Worm (Caenorhabditis elegans) whole organism, L4/young adult: ENCODE measurements around the gene srt-3.
"Not testable (repeated sequence)": the region's sequence is repeated elsewhere in the genome, so short reads cannot be mapped to it uniquely, and the experiment has no call there.

ENCODE experiments used
- W03F9.2 ChIP-seq: fragments of 150-350 bp; optimal IDR thresholded peaks from 2 replicates; lab custom pipeline; 2014; ENCODE audit warnings: missing biosample characterization, missing genetic modification characterization
- dao-5 ChIP-seq: sonication (generic microtip); optimal IDR thresholded peaks from 2 replicates; lab custom pipeline; 2016; ENCODE audit warnings: missing genotype, missing genetic modification characterization, moderate library complexity, missing compliant biosample characterization
- him-1 ChIP-seq: sonication (generic microtip); optimal IDR thresholded peaks from 2 replicates; lab custom pipeline; 2016; ENCODE audit warnings: missing genotype, missing genetic modification reagents, missing genetic modification characterization, missing compliant biosample characterization

The srt-3 gene

DNA sequence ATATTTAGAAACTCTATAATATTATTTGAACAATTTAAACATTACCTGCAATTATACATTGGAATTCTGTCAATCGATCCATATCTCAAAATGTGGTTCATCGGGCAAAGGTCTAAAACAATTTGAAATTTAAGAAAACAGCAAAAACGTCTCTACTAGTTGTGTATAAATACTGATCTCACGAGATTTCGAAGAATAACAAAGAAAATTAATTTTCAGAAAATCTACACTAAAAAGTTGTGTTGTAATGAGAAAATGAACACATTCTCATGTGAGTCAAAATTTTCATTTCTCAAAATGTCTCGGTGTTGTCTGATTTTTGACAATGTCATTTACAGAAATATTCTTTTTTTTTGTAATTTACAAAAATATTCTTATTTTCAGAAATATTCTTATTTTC lies 8.2 kb upstream of the srt-3 start, which contains the start of gene srt-36:
TSS of gene srt-36 (minus strand) at position 101 of the 400 bp plus-strand sequence.
- not testable (repeated sequence) for TF ChIP-seq dao-5, him-1, W03F9.2 (tag; lab: Kevin White, UChicago)

ce11 chrV:4264516-4264915 lies 4.5 kb upstream of the srt-3 start, which contains the start of gene srt-35:
TSS of gene srt-35 (minus strand) at chrV:4264616.
- TF ChIP-seq dao-5 (tag; lab: Kevin White, UChicago) (no peak), him-1 (tag; lab: Kevin White, UChicago) (no peak), W03F9.2 (tag; lab: Kevin White, UChicago) (no peak)

DNA sequence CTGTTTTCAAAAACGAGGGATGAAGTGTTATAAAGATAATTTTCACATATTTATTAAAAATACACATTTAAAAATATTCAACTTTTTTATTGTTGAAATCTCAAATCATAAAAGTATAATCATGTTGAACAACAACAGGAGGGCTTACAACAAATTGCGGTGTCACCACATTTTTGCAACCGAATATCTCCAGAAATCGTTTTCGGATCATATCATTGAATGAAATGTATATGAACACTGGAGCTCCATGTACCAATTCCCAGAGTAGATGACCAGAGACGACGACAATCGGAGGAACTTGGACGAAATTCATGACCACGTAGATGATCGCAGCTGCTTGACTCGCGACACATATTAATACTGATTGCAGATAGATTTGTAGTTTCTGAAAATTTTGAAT lies 1.4 kb upstream of the srt-3 start:
- TF ChIP-seq dao-5 (tag; lab: Kevin White, UChicago) (no peak), him-1 (tag; lab: Kevin White, UChicago) (no peak), W03F9.2 (tag; lab: Kevin White, UChicago) (no peak)

DNA sequence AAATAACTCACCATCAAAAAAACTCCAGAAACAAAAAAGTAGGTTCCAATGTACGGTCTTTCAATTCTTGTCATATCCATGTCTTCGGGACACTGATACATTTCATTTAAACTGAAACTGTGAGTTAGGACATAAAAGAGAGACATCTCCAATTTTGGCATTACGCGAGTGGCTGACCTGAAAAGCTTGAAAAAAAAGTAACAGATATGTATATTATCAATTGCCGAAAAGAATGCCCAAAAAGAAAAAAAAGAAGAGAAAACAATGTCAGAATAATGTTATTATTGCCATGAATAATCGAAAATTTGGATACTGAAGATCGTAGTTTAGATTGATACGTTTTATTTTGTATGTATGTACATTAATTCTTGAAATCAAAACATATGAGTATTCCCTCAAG lies 3.5 kb downstream of the srt-3 start, which contains the start of gene srt-14:
TSS of gene srt-14 (minus strand) at position 101 of the 400 bp plus-strand sequence.
- TF ChIP-seq W03F9.2 (tag; lab: Kevin White, UChicago) (no peak), him-1 (tag; lab: Kevin White, UChicago) (no peak), dao-5 (tag; lab: Kevin White, UChicago) (no peak)

ce11 chrV:4250047-4250446 lies 9.9 kb downstream of the srt-3 start, which contains the start of gene srt-13:
TSS of gene srt-13 (minus strand) at chrV:4250147.
- TF ChIP-seq dao-5 (tag; lab: Kevin White, UChicago) = no peak
- TF ChIP-seq him-1 (tag; lab: Kevin White, UChicago) = no peak
- TF ChIP-seq W03F9.2 (tag; lab: Kevin White, UChicago) = no peak

- TF ChIP-seq him-1 (tag; lab: Kevin White, UChicago) (no peak), W03F9.2 (tag; lab: Kevin White, UChicago) (no peak), dao-5 (tag; lab: Kevin White, UChicago) (no peak)
Observed at ce11 chrV:4248359-4248758, 11.6 kb downstream of the srt-3 start.

DNA sequence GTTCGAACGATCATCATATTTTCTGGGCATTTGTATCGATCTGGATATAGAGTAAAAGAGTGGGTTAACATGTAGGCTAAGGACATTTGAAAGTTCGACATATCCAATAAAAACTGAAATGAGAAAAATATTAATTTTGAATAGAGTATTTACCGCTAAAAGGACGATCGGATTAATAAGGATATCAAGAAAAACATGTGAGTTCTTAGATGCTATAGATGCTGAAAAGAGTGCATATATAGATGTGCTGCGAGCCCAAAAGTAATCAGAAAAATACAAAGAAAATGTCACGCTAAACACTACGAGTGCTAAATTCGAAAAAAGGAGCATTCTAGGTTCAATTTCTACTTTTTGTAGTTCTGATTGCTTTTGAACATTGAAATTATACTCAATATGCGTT lies 17.6 kb downstream of the srt-3 start, which contains the start of gene srt-12:
TSS of gene srt-12 (minus strand) at position 101 of the 400 bp plus-strand sequence.
- TF ChIP-seq dao-5 (tag; lab: Kevin White, UChicago) (no peak), W03F9.2 (tag; lab: Kevin White, UChicago) (no peak), him-1 (tag; lab: Kevin White, UChicago) (no peak)

DNA sequence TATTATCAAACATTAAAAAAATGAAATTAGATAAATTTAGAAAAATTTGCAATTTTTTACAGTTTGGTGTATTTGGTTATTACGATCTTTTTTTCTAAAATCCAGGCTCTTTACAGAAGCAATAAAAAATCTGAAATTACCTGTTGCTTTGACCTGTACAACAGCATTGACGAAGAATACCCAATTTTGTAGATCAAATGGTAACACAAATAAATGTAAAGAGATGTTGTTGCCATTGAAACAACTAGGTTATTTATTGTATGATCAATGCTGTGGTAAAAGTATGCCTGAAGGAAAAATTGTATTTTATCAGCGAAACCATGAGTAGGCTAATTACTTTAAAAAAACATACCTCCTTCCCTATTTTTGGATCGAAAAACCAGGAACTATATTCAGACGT lies 18.4 kb downstream of the srt-3 start:
- TF ChIP-seq W03F9.2 (tag; lab: Kevin White, UChicago) (no peak), dao-5 (tag; lab: Kevin White, UChicago) (no peak), him-1 (tag; lab: Kevin White, UChicago) (no peak)

DNA sequence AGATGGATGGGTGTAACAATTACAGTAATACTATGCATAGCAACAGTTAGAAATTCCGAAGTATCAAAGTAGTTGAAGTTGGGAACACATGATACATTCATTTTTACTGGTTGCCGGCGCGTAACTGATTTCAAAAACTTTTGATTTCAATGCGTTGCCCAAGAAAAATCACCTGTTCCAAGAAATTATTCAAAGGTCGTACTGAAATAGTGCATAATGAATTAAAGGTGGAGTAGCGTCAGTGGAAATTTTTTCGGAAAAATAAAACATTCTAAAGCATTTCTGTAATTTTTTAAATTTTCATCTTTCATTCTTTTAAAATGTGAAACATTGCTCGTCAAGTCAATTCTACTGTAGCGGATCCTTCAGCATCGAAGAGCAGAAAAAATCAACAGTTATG lies 19.7 kb downstream of the srt-3 start, which contains the start of gene srh-204:
TSS of gene srh-204 (minus strand) at position 101 of the 400 bp plus-strand sequence.
- TF ChIP-seq W03F9.2 (tag; lab: Kevin White, UChicago) = no peak
- no peak for TF ChIP-seq dao-5 (tag; lab: Kevin White, UChicago)
- TF ChIP-seq him-1 (tag; lab: Kevin White, UChicago) = no peak

DNA sequence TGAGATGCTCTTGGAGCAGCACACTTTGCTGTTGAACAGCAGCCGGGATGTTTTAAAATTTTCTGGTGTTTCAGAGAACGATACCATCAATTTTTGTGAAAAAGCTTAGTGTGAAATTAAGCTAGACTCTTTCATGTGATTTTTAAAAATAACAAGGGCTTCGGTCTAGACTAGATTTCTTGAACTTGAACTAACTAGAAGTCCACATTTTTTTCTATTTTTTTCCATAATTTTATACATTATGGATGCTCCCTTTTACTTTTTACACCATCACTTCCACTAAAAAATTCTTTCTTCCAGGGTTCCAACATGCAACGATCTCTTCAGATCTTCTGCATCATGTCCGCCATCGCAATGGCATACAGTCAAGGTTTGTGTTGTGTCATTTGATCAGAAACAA lies 23.9 kb downstream of the srt-3 start, which contains the start of gene nlp-13:
TSS of gene nlp-13 (plus strand) at position 301 of the 400 bp plus-strand sequence.
- no peak for TF ChIP-seq W03F9.2 (tag; lab: Kevin White, UChicago)
- TF ChIP-seq dao-5 (tag; lab: Kevin White, UChicago) = no peak
- no peak for TF ChIP-seq him-1 (tag; lab: Kevin White, UChicago)

DNA sequence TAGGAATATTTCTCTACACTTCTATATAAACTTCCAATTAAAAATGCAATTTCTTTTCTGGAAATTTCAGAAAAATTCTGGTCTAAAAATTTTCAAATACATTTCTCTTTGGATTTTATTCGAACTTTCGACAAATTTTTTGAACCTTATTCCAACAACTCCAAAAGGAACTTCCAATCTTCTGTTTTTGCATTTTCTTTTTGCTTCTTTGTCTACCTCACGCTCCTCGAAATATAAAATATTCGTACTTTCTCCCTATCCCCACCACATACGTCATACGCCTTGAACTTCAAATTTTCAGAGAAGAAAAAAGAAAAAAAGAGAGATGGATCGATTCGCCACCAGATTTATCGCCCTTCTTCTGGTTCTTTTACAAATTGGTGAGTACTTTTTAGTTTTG lies 40.6 kb downstream of the srt-3 start, which contains the start of gene nlp-9:
TSS of gene nlp-9 (plus strand) at position 301 of the 400 bp plus-strand sequence.
- TF ChIP-seq him-1 (tag; lab: Kevin White, UChicago) (no peak), dao-5 (tag; lab: Kevin White, UChicago) (no peak), W03F9.2 (tag; lab: Kevin White, UChicago) (no peak)

DNA sequence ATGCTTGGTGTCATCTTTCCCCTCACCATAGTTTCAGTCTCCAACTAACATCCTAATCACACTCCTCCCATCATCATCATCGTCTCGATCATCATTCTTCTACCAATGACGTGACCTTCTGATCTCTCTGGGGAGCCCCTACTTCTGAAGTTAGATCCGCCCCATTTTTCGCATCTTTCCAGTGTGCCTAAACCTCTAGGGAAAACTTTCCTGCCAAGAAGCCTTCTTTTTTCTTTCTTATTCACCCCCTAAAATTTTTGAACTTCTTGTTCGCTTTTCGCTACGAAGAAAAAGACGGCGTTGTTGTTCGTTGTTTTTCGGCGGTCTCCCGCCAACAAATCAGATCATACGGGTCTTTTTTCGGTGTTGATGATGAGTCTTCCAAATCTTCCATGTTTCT lies 41.7 kb downstream of the srt-3 start:
- TF ChIP-seq dao-5 (tag; lab: Kevin White, UChicago) = no peak
- TF ChIP-seq him-1 (tag; lab: Kevin White, UChicago) = no peak
- no peak for TF ChIP-seq W03F9.2 (tag; lab: Kevin White, UChicago)

DNA sequence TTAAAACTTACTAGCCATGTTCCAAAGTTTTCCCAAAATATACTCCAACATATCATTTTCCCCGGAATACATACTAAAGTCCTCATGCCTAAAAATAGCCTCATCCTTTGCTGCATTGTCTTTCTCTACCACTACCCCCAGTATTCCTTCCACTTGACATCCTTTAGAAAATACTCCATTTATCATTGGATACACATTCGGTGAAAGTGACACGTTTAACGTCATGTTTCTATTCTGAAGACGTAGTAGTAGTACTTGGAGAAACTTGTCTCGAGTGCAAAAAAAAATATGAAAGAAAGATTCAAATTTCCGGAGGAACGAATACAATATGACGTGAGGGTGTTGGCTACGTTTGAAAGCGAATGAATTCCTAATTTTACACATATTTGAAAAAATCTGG lies 43.1 kb downstream of the srt-3 start:
- TF ChIP-seq him-1 (tag; lab: Kevin White, UChicago) (no peak), W03F9.2 (tag; lab: Kevin White, UChicago) (no peak), dao-5 (tag; lab: Kevin White, UChicago) (no peak)

DNA sequence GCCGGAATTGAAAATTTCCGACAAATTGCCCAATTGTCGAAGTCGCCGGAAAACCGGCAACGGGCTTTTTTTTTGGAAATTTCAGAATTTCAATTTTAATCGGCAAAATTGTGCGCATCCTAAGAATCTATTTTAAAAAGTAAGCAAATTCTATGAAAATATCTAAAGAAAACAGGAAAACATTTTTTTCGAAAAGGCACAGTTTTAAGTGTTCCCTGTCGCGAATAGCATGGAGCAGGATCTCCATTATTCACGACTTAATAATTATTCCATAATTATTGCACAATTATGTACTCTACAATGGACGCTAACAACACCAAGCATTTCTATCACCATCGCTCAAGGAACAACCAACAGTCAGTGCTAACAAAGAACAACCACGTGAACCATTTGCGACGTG lies 44.1 kb downstream of the srt-3 start, which contains the start of gene H43I07.4:
TSS of gene H43I07.4 (plus strand) at position 301 of the 400 bp plus-strand sequence.
- not testable (repeated sequence) for TF ChIP-seq dao-5, him-1, W03F9.2 (tag; lab: Kevin White, UChicago)
